Fruit fly (Drosophila melanogaster) whole organism, prepupa: ENCODE measurements around the gene Tusp.

ENCODE experiments used
- Blimp-1 ChIP-seq: fragments of 200-800 bp; sonication (Bioruptor generic); optimal IDR thresholded peaks from 3 replicates; lab custom pipeline; 2017; ENCODE audit warnings: missing biosample characterization, missing genetic modification characterization, mild to moderate bottlenecking, moderate library complexity, missing genetic modification reagents
- CG11902 ChIP-seq: fragments of 200-800 bp; sonication (Bioruptor generic); optimal IDR thresholded peaks from 3 replicates; lab custom pipeline; 2016; ENCODE audit warnings: missing biosample characterization, missing genetic modification characterization
- CG15336 ChIP-seq: fragments of 200-800 bp; sonication (Bioruptor generic); IDR thresholded peaks from 2 replicates; pipeline ENCODE4 v1.3.6; 2022; ENCODE audit warnings: missing biosample characterization, missing genetic modification characterization
- CG16779 ChIP-seq: fragments of 200-800 bp; sonication (Bioruptor generic); optimal IDR thresholded peaks from 3 replicates; lab custom pipeline; 2017; ENCODE audit warnings: missing biosample characterization, mild to moderate bottlenecking, missing genetic modification characterization
- CG3032 ChIP-seq: fragments of 200-800 bp; optimal IDR thresholded peaks from 2 replicates; lab custom pipeline; 2019; ENCODE audit warnings: missing biosample characterization, mild to moderate bottlenecking, missing genetic modification characterization, moderate library complexity
- CG31627 ChIP-seq: fragments of 200-800 bp; sonication (Bioruptor generic); optimal IDR thresholded peaks from 3 replicates; lab custom pipeline; 2016; ENCODE audit warnings: missing biosample characterization, missing genetic modification characterization
- CG32006 ChIP-seq: fragments of 200-800 bp; sonication (Bioruptor generic); optimal IDR thresholded peaks from 3 replicates; lab custom pipeline; 2017; ENCODE audit warnings: missing biosample characterization, mild to moderate bottlenecking, missing genetic modification characterization
- CG34406 ChIP-seq: fragments of 200-800 bp; sonication (Bioruptor generic); optimal IDR thresholded peaks from 3 replicates; lab custom pipeline; 2016; ENCODE audit warnings: missing biosample characterization, missing genetic modification characterization
- CG3919 ChIP-seq: fragments of 200-800 bp; sonication (Bioruptor generic); optimal IDR thresholded peaks from 3 replicates; lab custom pipeline; 2016; ENCODE audit warnings: missing biosample characterization, missing genetic modification characterization
- CG6163 ChIP-seq: fragments of 200-800 bp; sonication (Bioruptor generic); IDR thresholded peaks from 3 replicates; pipeline ENCODE4 v1.3.6; 2022; ENCODE audit warnings: missing biosample characterization, missing genetic modification characterization
- CG6808 ChIP-seq: fragments of 200-800 bp; sonication (Bioruptor generic); optimal IDR thresholded peaks from 3 replicates; lab custom pipeline; 2017; ENCODE audit warnings: missing biosample characterization, missing genetic modification characterization, mild to moderate bottlenecking, moderate library complexity, missing genetic modification reagents
- CG6854 ChIP-seq: fragments of 200-800 bp; sonication (Bioruptor generic); optimal IDR thresholded peaks from 2 replicates; lab custom pipeline; 2017; ENCODE audit warnings: missing biosample characterization, mild to moderate bottlenecking, missing genetic modification characterization
- CG7368 ChIP-seq: fragments of 200-800 bp; sonication (Bioruptor generic); optimal IDR thresholded peaks from 3 replicates; lab custom pipeline; 2016; ENCODE audit warnings: missing biosample characterization, missing genetic modification characterization
- CG8119 ChIP-seq: fragments of 200-800 bp; sonication (Bioruptor generic); IDR thresholded peaks from 3 replicates; pipeline ENCODE4 v1.3.6; 2022; ENCODE audit warnings: missing biosample characterization, missing genetic modification characterization
- CG8632 ChIP-seq: fragments of 200-800 bp; sonication (Bioruptor generic); optimal IDR thresholded peaks from 3 replicates; lab custom pipeline; 2016; ENCODE audit warnings: missing biosample characterization, missing genetic modification characterization
- CG9139 ChIP-seq: fragments of 200-800 bp; sonication (Bioruptor generic); optimal IDR thresholded peaks from 3 replicates; lab custom pipeline; 2017; ENCODE audit warnings: missing biosample characterization, mild to moderate bottlenecking, missing genetic modification characterization
- Eip75B ChIP-seq: fragments of 200-800 bp; sonication (Bioruptor generic); optimal IDR thresholded peaks from 3 replicates; lab custom pipeline; 2016; ENCODE audit warnings: missing biosample characterization, missing genetic modification characterization
- Eip78C ChIP-seq: fragments of 200-800 bp; sonication (Bioruptor generic); peaks from one replicate; lab custom pipeline; 2016; ENCODE audit warnings: missing biosample characterization, missing genetic modification characterization
- Ets96B ChIP-seq: fragments of 200-800 bp; optimal IDR thresholded peaks from 2 replicates; lab custom pipeline; 2019; ENCODE audit warnings: missing biosample characterization, mild to moderate bottlenecking, missing genetic modification characterization, moderate library complexity
- Gug ChIP-seq: fragments of 200-800 bp; sonication (Bioruptor generic); IDR thresholded peaks from 2 replicates; pipeline ENCODE4 v1.3.6; 2022; ENCODE audit warnings: missing biosample characterization, missing genetic modification characterization
- Hr38 ChIP-seq: sonication (Bioruptor generic); optimal IDR thresholded peaks from 2 replicates; lab custom pipeline; 2016; ENCODE audit warnings: missing biosample characterization, missing genetic modification characterization
- Hr4 ChIP-seq: fragments of 200-800 bp; sonication (Bioruptor generic); optimal IDR thresholded peaks from 3 replicates; lab custom pipeline; 2016; ENCODE audit warnings: missing biosample characterization, missing genetic modification characterization
- Lpt ChIP-seq: fragments of 200-800 bp; sonication (Bioruptor generic); optimal IDR thresholded peaks from 3 replicates; lab custom pipeline; 2016; ENCODE audit warnings: missing biosample characterization, missing genetic modification characterization
- Met ChIP-seq: fragments of 200-800 bp; sonication (Bioruptor generic); optimal IDR thresholded peaks from 3 replicates; lab custom pipeline; 2016; ENCODE audit warnings: missing biosample characterization, missing genetic modification characterization
- OdsH ChIP-seq: fragments of 200-800 bp; sonication (Bioruptor generic); optimal IDR thresholded peaks from 3 replicates; lab custom pipeline; 2016; ENCODE audit warnings: missing biosample characterization, missing genetic modification characterization
- Smox ChIP-seq: fragments of 200-800 bp; sonication (Bioruptor generic); optimal IDR thresholded peaks from 3 replicates; lab custom pipeline; 2016; ENCODE audit warnings: missing biosample characterization, missing genetic modification characterization
- Sox102F ChIP-seq: fragments of 200-800 bp; sonication (Bioruptor generic); optimal IDR thresholded peaks from 2 replicates; lab custom pipeline; 2016; ENCODE audit warnings: missing biosample characterization, mild to moderate bottlenecking, missing genetic modification characterization
- Sox15 ChIP-seq: fragments of 200-800 bp; sonication (Bioruptor generic); optimal IDR thresholded peaks from 3 replicates; lab custom pipeline; 2016; ENCODE audit warnings: missing biosample characterization, missing genetic modification characterization
- cyc ChIP-seq: fragments of 200-800 bp; sonication (Bioruptor generic); optimal IDR thresholded peaks from 3 replicates; lab custom pipeline; 2016; ENCODE audit warnings: missing biosample characterization, missing genetic modification characterization
- dsx ChIP-seq: fragments of 200-800 bp; optimal IDR thresholded peaks from 3 replicates; lab custom pipeline; 2019; ENCODE audit warnings: missing biosample characterization, mild to moderate bottlenecking, missing genetic modification characterization, moderate library complexity; ENCODE audit not compliant: poor library complexity, severe bottlenecking
- eg ChIP-seq: fragments of 200-800 bp; sonication (Bioruptor generic); IDR thresholded peaks from 3 replicates; pipeline ENCODE4 v1.3.6; 2022; ENCODE audit warnings: missing biosample characterization, missing genetic modification characterization
- esn ChIP-seq: fragments of 200-800 bp; sonication (Bioruptor generic); optimal IDR thresholded peaks from 2 replicates; lab custom pipeline; 2016; ENCODE audit warnings: missing biosample characterization, mild to moderate bottlenecking, missing genetic modification characterization, moderate library complexity
- fd59A ChIP-seq: fragments of 200-800 bp; sonication (Bioruptor generic); optimal IDR thresholded peaks from 2 replicates; lab custom pipeline; 2017; ENCODE audit warnings: missing biosample characterization, mild to moderate bottlenecking, missing genetic modification characterization, missing genetic modification reagents
- lz ChIP-seq: fragments of 200-800 bp; sonication (Bioruptor generic); optimal IDR thresholded peaks from 3 replicates; lab custom pipeline; 2016; ENCODE audit warnings: missing biosample characterization, missing genetic modification characterization
- net ChIP-seq: fragments of 200-800 bp; sonication (Bioruptor generic); optimal IDR thresholded peaks from 3 replicates; lab custom pipeline; 2016; ENCODE audit warnings: missing biosample characterization, missing genetic modification characterization
- pdm3 ChIP-seq: fragments of 200-800 bp; sonication (Bioruptor generic); optimal IDR thresholded peaks from 3 replicates; lab custom pipeline; 2016; ENCODE audit warnings: missing biosample characterization, missing genetic modification characterization
- salr ChIP-seq, 2 experiments: fragments of 200-800 bp; sonication (Bioruptor generic); optimal IDR thresholded peaks; 3 replicates each; lab custom pipeline; 2016 to 2018; ENCODE audit warnings: missing biosample characterization in 2 of 2, missing genetic modification characterization in 2 of 2, mild to moderate bottlenecking in 1 of 2
- spab ChIP-seq: fragments of 200-800 bp; sonication (Bioruptor generic); optimal IDR thresholded peaks from 2 replicates; lab custom pipeline; 2017; ENCODE audit warnings: missing biosample characterization, mild to moderate bottlenecking, missing genetic modification characterization, missing genetic modification reagents
- ss ChIP-seq, 2 experiments: fragments of 200-800 bp; sonication (Bioruptor generic); optimal IDR thresholded peaks; 2 replicates in 1 of 2; 3 replicates in 1 of 2; lab custom pipeline; 2017 to 2018; ENCODE audit warnings: mild to moderate bottlenecking in 2 of 2, missing biosample characterization in 2 of 2, missing genetic modification characterization in 2 of 2, moderate library complexity in 1 of 2
- svp ChIP-seq: fragments of 200-800 bp; sonication (Bioruptor generic); peaks from one replicate; lab custom pipeline; 2016; ENCODE audit warnings: missing biosample characterization, missing genetic modification characterization
- vri ChIP-seq: fragments of 200-800 bp; sonication (Bioruptor generic); optimal IDR thresholded peaks from 3 replicates; lab custom pipeline; 2016; ENCODE audit warnings: missing biosample characterization, mild to moderate bottlenecking, missing genetic modification characterization

The Tusp gene

DNA sequence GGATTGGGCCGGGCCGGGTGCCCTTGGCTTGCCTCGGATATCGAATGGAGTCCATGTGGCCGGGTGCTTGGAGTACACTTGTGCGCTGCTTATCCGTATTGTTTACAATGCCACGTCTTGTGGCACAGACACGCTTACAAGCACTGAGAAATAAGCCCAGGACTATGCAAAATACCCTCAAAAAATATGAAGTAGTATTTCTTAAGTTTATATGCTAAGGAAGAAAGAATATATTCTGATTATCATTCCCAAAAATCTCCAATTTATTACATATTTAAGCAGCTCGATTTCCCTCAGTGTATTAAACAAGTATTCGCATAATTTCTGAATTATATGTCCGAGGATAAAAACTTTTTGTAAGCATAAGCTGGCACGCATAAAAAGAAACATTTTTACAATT is 14.2 kb downstream of the Tusp start:
- peak; percentile 19 for TF ChIP-seq cyc (GFP tag; lab: Kevin White, UChicago)
- no peak for TF ChIP-seq CG3919 (GFP tag; lab: Kevin White, UChicago)
- TF ChIP-seq OdsH (GFP tag; lab: Kevin White, UChicago): peak; percentile 25
- TF ChIP-seq pdm3 (GFP tag; lab: Kevin White, UChicago): peak; percentile 17
- TF ChIP-seq Eip75B: peak; percentile 10
- TF ChIP-seq Eip78C (GFP tag; lab: Kevin White, UChicago): peak; percentile 53
- no peak for TF ChIP-seq CG16779 (tag; lab: Kevin White, UChicago)
- peak; percentile 4 for TF ChIP-seq Smox
- TF ChIP-seq Gug (GFP tag; lab: Robert Waterston, UW): no peak
- TF ChIP-seq spab (GFP tag; lab: Kevin White, UChicago): peak; percentile 10
- TF ChIP-seq CG6163 (GFP tag; lab: Robert Waterston, UW): 0 out of 3 replicates have a peak, but pooled peaks have one; percentile 24
- TF ChIP-seq fd59A (GFP tag; lab: Kevin White, UChicago): peak; percentile 3
- peak; percentile 7 for TF ChIP-seq Met (GFP tag; lab: Kevin White, UChicago)
- peak; percentile 39 for TF ChIP-seq svp (GFP tag; lab: Kevin White, UChicago)

DNA sequence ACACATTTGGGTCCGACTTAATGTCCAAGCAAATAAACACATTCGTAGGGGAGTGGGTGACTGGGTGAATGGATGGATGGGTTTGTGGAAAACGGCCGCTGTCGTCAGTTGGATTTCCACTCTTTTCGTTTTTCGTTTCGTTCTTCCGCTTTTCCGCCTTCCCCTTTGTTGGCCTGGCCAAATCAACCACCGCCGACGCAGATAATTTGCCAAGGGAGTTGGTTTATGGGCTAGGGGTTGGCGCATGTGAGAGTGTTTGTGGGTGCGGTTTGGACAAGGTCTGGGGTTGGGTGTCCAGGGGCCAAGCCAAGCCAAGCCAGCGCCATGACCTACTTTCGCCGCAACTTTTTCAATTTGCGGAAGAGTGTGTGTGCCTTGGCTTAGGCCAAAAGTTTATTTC is 15.3 kb downstream of the Tusp start:
- no peak for TF ChIP-seq CG32006 (GFP tag; lab: Kevin White, UChicago)

DNA sequence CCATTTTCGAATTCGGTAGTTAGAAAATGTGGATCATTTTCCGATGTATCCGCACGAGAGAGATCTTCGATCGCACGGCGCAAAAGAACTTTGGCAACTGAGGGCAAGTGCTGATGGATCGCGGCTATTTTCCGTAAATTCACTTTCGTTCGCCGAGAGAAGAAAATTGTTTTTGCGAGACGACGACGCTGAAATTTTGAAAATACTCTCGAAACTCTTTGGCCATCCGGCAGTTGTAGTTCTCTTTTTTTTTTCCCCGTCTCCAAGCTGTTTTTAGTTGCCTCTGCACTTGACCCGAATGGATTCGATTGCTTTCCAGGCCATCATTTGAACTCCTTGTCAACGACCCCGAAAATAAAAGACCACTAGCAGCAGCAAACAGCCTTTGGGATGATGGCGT is 18.2 kb downstream of the Tusp start, which contains the start of gene CG5612:
Gene CG5612 (minus strand): TSS at position 101 of the 400 bp plus-strand sequence.
- TF ChIP-seq dsx (GFP tag; lab: Kevin White, UChicago) (no peak), Met (GFP tag; lab: Kevin White, UChicago) (no peak), CG11902 (GFP tag; lab: Kevin White, UChicago) (no peak), Hr38 (GFP tag; lab: Kevin White, UChicago) (no peak), Eip78C (GFP tag; lab: Kevin White, UChicago) (no peak), CG8632 (GFP tag; lab: Kevin White, UChicago) (no peak), lz (GFP tag; lab: Kevin White, UChicago) (no peak), ss (GFP tag; optimal IDR thresholded peaks at IDR 0.05; lab: Kevin White, UChicago) (no peak), Ets96B (tag; lab: Kevin White, UChicago) (no peak), Sox15 (GFP tag; lab: Kevin White, UChicago) (no peak), Sox102F (no peak), CG3032 (no peak), Hr4 (GFP tag; lab: Kevin White, UChicago) (no peak), CG6808 (GFP tag; lab: Kevin White, UChicago) (no peak), Smox (no peak), vri (GFP tag; lab: Kevin White, UChicago) (no peak), cyc (GFP tag; lab: Kevin White, UChicago) (no peak), salr (GFP tag; optimal IDR thresholded peaks at IDR 0.05; lab: Kevin White, UChicago) (no peak), spab (GFP tag; lab: Kevin White, UChicago) (no peak), CG34406 (GFP tag; lab: Kevin White, UChicago) (no peak)
- TF ChIP-seq, all 60 proteins: peak for 0

DNA sequence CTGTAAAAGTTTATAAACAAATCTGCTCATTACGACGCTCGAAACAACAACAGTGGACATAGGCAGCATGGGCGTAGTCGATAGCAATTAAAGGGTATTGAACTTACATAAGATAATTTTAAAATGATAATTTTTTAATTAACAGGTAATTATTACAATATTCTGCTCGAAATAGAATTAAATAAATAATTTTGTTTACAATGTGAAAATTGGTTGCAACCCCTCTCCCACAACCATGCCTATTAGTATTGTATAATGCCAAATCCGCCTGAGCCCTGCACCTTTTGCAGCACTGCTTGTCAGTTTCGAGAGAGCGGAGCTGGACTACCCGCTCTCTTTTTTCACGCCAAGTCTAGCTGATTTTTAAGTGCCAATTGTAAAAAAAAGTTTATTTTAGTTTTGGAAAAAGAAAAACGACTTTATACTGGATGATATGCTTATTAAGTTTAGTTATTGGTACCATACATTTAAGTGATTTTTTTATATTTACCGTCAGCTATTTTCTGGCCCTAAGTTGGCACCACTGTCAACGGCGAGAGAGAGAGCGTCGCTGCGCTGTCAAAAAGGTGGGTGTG is 28.4 kb downstream of the Tusp start, which contains the start of the genes CG5611 and Mtl:
Gene CG5611 (minus strand): TSS at position 51 of the 575 bp plus-strand sequence.
Gene Mtl (plus strand): TSS at position 403 of the 575 bp plus-strand sequence.
- TF ChIP-seq cyc (GFP tag; lab: Kevin White, UChicago): peak; percentile 99
- TF ChIP-seq Ets96B (tag; lab: Kevin White, UChicago): peak; percentile 100
- peak; percentile 99 for TF ChIP-seq CG7368 (GFP tag; lab: Kevin White, UChicago)
- TF ChIP-seq CG15336 (GFP tag; lab: Robert Waterston, UW): peak; percentile 100
- peak; percentile 98 for TF ChIP-seq vri (GFP tag; lab: Kevin White, UChicago)
- TF ChIP-seq Blimp-1 (GFP tag; lab: Kevin White, UChicago): peak; percentile 97
- TF ChIP-seq CG6854 (GFP tag; lab: Kevin White, UChicago): peak; percentile 98
- peak; percentile 99 for TF ChIP-seq spab (GFP tag; lab: Kevin White, UChicago)
- peak; percentile 100 for TF ChIP-seq CG8119 (GFP tag; lab: Robert Waterston, UW)
- peak; percentile 99 for TF ChIP-seq dsx (GFP tag; lab: Kevin White, UChicago)
- TF ChIP-seq CG34406 (GFP tag; lab: Kevin White, UChicago): peak; percentile 100
- TF ChIP-seq CG8632 (GFP tag; lab: Kevin White, UChicago): peak; percentile 100
- TF ChIP-seq CG9139 (GFP tag; lab: Kevin White, UChicago): peak; percentile 99
- TF ChIP-seq CG16779 (tag; lab: Kevin White, UChicago): peak; percentile 99
- TF ChIP-seq CG3032: peak; percentile 100
- peak; percentile 100 for TF ChIP-seq Gug (GFP tag; lab: Robert Waterston, UW)
- TF ChIP-seq CG6163 (GFP tag; lab: Robert Waterston, UW): peak; percentile 100
- TF ChIP-seq pdm3 (GFP tag; lab: Kevin White, UChicago): peak; percentile 99
- TF ChIP-seq Sox15 (GFP tag; lab: Kevin White, UChicago): peak; percentile 99
- TF ChIP-seq CG11902 (GFP tag; lab: Kevin White, UChicago): peak; percentile 99
- TF ChIP-seq Lpt (GFP tag; lab: Kevin White, UChicago): peak; percentile 99
- peak; percentile 99 for TF ChIP-seq salr (GFP tag; optimal IDR thresholded peaks at IDR 0.05; lab: Kevin White, UChicago)
- TF ChIP-seq Eip75B: peak; percentile 99
- TF ChIP-seq CG31627 (GFP tag; lab: Kevin White, UChicago): peak; percentile 99
- TF ChIP-seq Eip78C (GFP tag; lab: Kevin White, UChicago): peak; percentile 100
- TF ChIP-seq net (GFP tag; lab: Kevin White, UChicago): peak; percentile 99
- peak; percentile 100 for TF ChIP-seq esn (GFP tag; lab: Kevin White, UChicago)
- peak; percentile 100 for TF ChIP-seq eg
